Worm (Caenorhabditis elegans) whole organism, L2 larva: Measurements from ENCODE around the gene dro-1.

ENCODE experiments used
- ZK546.5 ChIP-seq: sonication (generic microtip); optimal IDR thresholded peaks from 2 replicates; lab custom pipeline; 2017; ENCODE audit warnings: missing biosample characterization, missing genetic modification characterization
- ama-1 ChIP-seq: fragments of 150-350 bp; optimal IDR thresholded peaks from 2 replicates; lab custom pipeline; 2018; ENCODE audit warnings: inconsistent platforms
- ceh-82 ChIP-seq: fragments of 150-350 bp; optimal IDR thresholded peaks from 2 replicates; lab custom pipeline; 2014; ENCODE audit warnings: missing biosample characterization, missing genetic modification characterization
- egl-27 ChIP-seq: sonication (generic microtip); optimal IDR thresholded peaks from 3 replicates; lab custom pipeline; 2017; ENCODE audit warnings: missing biosample characterization, missing genetic modification reagents, missing genetic modification characterization
- fos-1 ChIP-seq: fragments of 150-350 bp; optimal IDR thresholded peaks from 2 replicates; lab custom pipeline; 2014; ENCODE audit warnings: missing biosample characterization, missing genetic modification characterization
- lsy-2 ChIP-seq, 2 experiments: fragments of 150-350 bp in 1 of 2; sonication (generic microtip) in 1 of 2; optimal IDR thresholded peaks; 2 replicates each; lab custom pipeline; 2014 to 2017; ENCODE audit warnings: missing biosample characterization in 2 of 2, missing genetic modification characterization in 2 of 2
- nhr-10 ChIP-seq: sonication (generic microtip); optimal IDR thresholded peaks from 2 replicates; lab custom pipeline; 2017; ENCODE audit warnings: missing biosample characterization, missing genetic modification characterization
- nhr-237 ChIP-seq: fragments of 150-350 bp; optimal IDR thresholded peaks from 2 replicates; lab custom pipeline; 2014; ENCODE audit warnings: missing biosample characterization, missing genetic modification characterization
- nhr-25 ChIP-seq: fragments of 150-350 bp; sonication (generic microtip); optimal IDR thresholded peaks from 3 replicates; lab custom pipeline; 2014; ENCODE audit warnings: missing biosample characterization, missing genetic modification characterization
- unc-62 ChIP-seq: fragments of 150-350 bp; optimal IDR thresholded peaks from 2 replicates; lab custom pipeline; 2014; ENCODE audit warnings: missing biosample characterization, missing genetic modification reagents, missing genetic modification characterization

DNA sequence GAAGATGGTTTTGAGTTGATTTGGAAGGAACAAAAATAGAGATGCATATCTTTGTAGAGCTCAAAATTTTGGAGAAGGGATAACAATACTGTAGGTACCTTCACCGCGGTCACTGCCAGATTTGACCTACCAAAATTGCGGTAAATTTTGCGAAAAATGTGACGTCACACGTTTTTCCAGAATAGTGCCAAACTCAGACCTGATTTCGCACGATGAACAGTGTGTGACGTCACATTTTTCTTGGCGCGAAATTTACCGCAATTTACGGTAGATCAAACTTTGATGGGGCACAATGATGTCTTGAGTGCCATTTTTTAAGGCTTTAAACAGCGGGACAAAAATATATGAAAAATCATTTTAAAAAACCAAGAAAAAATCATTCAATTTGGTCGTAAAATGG is 13.6 kb upstream of the dro-1 start:
- TF ChIP-seq nhr-10 (tag; lab: Kevin White, UChicago): no peak
- no peak for TF ChIP-seq ZK546.5 (tag; lab: Kevin White, UChicago)
- TF ChIP-seq ceh-82 (tag; lab: Kevin White, UChicago): no peak
- no peak for TF ChIP-seq nhr-25 (tag; lab: Kevin White, UChicago)
- TF ChIP-seq nhr-237: no peak
- TF ChIP-seq fos-1 (tag; lab: Kevin White, UChicago): no peak
- TF ChIP-seq egl-27: no peak
- TF ChIP-seq lsy-2 (tag; optimal IDR thresholded peaks at IDR 0.05; lab: Kevin White, UChicago): no peak
- TF ChIP-seq ama-1 (lab: Kevin White, UChicago): no peak
- no peak for TF ChIP-seq unc-62 (GFP tag; lab: Kevin White, UChicago)
